Fruit fly (Drosophila melanogaster): ENCODE data around the gene CG9147.

Gene CG9147

dm6 chr2L:6080329-6080728 is 14.5 kb downstream of the CG9147 start:
- TF ChIP-seq cnc (optimal IDR thresholded peaks at IDR 0.05) (no peak), tj (GFP tag; optimal IDR thresholded peaks at IDR 0.05) (peak; percentile 21), bab1 (GFP tag; optimal IDR thresholded peaks at IDR 0.05) (no peak), CG5204 (GFP tag; optimal IDR thresholded peaks at IDR 0.05) (peak; percentile 8), kay (GFP tag; ENCODE audit: borderline replicate concordance) (peak; percentile 85), Hr96 (GFP tag; optimal IDR thresholded peaks at IDR 0.05) (peak; percentile 63), CG1620 (GFP tag; optimal IDR thresholded peaks at IDR 0.05) (peak; percentile 56), CG12768 (GFP tag; optimal IDR thresholded peaks at IDR 0.05) (peak; percentile 87), CG11617 (GFP tag; optimal IDR thresholded peaks at IDR 0.05) (peak; percentile 22), cic (GFP tag; optimal IDR thresholded peaks at IDR 0.05) (peak; percentile 97), Clk (GFP tag; optimal IDR thresholded peaks at IDR 0.05) (peak; percentile 74), CG33017 (tag; optimal IDR thresholded peaks at IDR 0.05) (peak; percentile 39), Mnt (GFP tag; optimal IDR thresholded peaks at IDR 0.05) (peak; percentile 67), CG14711 (tag; optimal IDR thresholded peaks at IDR 0.05) (peak; percentile 8), CG7101 (tag; optimal IDR thresholded peaks at IDR 0.05) (peak; percentile 62), CG7045 (GFP tag; optimal IDR thresholded peaks at IDR 0.05) (peak; percentile 74), Crg-1 (GFP tag; optimal IDR thresholded peaks at IDR 0.05) (peak; percentile 52), toe (GFP tag; optimal IDR thresholded peaks at IDR 0.05) (peak; percentile 70), ovo (GFP tag; optimal IDR thresholded peaks at IDR 0.05) (peak; percentile 69), pad (GFP tag; optimal IDR thresholded peaks at IDR 0.05) (peak; percentile 46)

dm6 chr2L:6081134-6081832 is 15.5 kb downstream of the CG9147 start:
- peak; percentile 11 for TF ChIP-seq CG11617 (GFP tag; optimal IDR thresholded peaks at IDR 0.05)
- TF ChIP-seq kay (GFP tag; ENCODE audit: borderline replicate concordance) = peak; percentile 81
- no peak for TF ChIP-seq CG5204 (GFP tag; optimal IDR thresholded peaks at IDR 0.05)
- TF ChIP-seq Clk (GFP tag; optimal IDR thresholded peaks at IDR 0.05) = peak; percentile 22
- no peak for TF ChIP-seq bab1 (GFP tag; optimal IDR thresholded peaks at IDR 0.05)
- TF ChIP-seq cic (GFP tag; optimal IDR thresholded peaks at IDR 0.05) = peak; percentile 89
- peak; percentile 67 for TF ChIP-seq CG12768 (GFP tag; optimal IDR thresholded peaks at IDR 0.05)
- TF ChIP-seq tj (GFP tag; optimal IDR thresholded peaks at IDR 0.05) = peak; percentile 70
- TF ChIP-seq Mnt (GFP tag; optimal IDR thresholded peaks at IDR 0.05) = peak; percentile 54
- TF ChIP-seq Crg-1 (GFP tag; optimal IDR thresholded peaks at IDR 0.05) = no peak
- peak; percentile 34 for TF ChIP-seq Hr96 (GFP tag; optimal IDR thresholded peaks at IDR 0.05)
- TF ChIP-seq CG7045 (GFP tag; optimal IDR thresholded peaks at IDR 0.05) = no peak
- TF ChIP-seq CG33017 (tag; optimal IDR thresholded peaks at IDR 0.05) = no peak
- peak; percentile 29 for TF ChIP-seq toe (GFP tag; optimal IDR thresholded peaks at IDR 0.05)
- no peak for TF ChIP-seq cnc (optimal IDR thresholded peaks at IDR 0.05)
- TF ChIP-seq CG1620 (GFP tag; optimal IDR thresholded peaks at IDR 0.05) = peak; percentile 17
- no peak for TF ChIP-seq CG14711 (tag; optimal IDR thresholded peaks at IDR 0.05)
- peak; percentile 42 for TF ChIP-seq CG7101 (tag; optimal IDR thresholded peaks at IDR 0.05)
- no peak for TF ChIP-seq ovo (GFP tag; optimal IDR thresholded peaks at IDR 0.05)
- peak; percentile 37 for TF ChIP-seq pad (GFP tag; optimal IDR thresholded peaks at IDR 0.05)

dm6 chr2L:6082157-6082645 is 16.4 kb downstream of the CG9147 start, which contains the start of gene Kr-h1:
Gene Kr-h1, plus strand, starts transcription at chr2L:6082603.
- TF ChIP-seq bab1 (GFP tag; optimal IDR thresholded peaks at IDR 0.05) (no peak), tj (GFP tag; optimal IDR thresholded peaks at IDR 0.05) (peak; percentile 78), kay (GFP tag; ENCODE audit: borderline replicate concordance) (no peak), toe (GFP tag; optimal IDR thresholded peaks at IDR 0.05) (no peak), Mnt (GFP tag; optimal IDR thresholded peaks at IDR 0.05) (peak; percentile 6), CG1620 (GFP tag; optimal IDR thresholded peaks at IDR 0.05) (no peak), CG14711 (tag; optimal IDR thresholded peaks at IDR 0.05) (peak; percentile 21), Crg-1 (GFP tag; optimal IDR thresholded peaks at IDR 0.05) (no peak), Clk (GFP tag; optimal IDR thresholded peaks at IDR 0.05) (no peak), cnc (optimal IDR thresholded peaks at IDR 0.05) (peak; percentile 64 to 95), cic (GFP tag; optimal IDR thresholded peaks at IDR 0.05) (peak; percentile 90), CG7101 (tag; optimal IDR thresholded peaks at IDR 0.05) (peak; percentile 5), CG33017 (tag; optimal IDR thresholded peaks at IDR 0.05) (peak; percentile 50), Hr96 (GFP tag; optimal IDR thresholded peaks at IDR 0.05) (no peak), CG12768 (GFP tag; optimal IDR thresholded peaks at IDR 0.05) (peak; percentile 67), pad (GFP tag; optimal IDR thresholded peaks at IDR 0.05) (no peak), CG7045 (GFP tag; optimal IDR thresholded peaks at IDR 0.05) (no peak)

dm6 chr2L:6082936-6083627 is 17.3 kb downstream of the CG9147 start:
- peak; percentile 97 for TF ChIP-seq ovo (GFP tag; optimal IDR thresholded peaks at IDR 0.05)
- peak; percentile 74 for TF ChIP-seq CG33017 (tag; optimal IDR thresholded peaks at IDR 0.05)
- peak; percentile 90 for TF ChIP-seq CG12768 (GFP tag; optimal IDR thresholded peaks at IDR 0.05)
- peak; percentile 65 for TF ChIP-seq tj (GFP tag; optimal IDR thresholded peaks at IDR 0.05)
- TF ChIP-seq CG5204 (GFP tag; optimal IDR thresholded peaks at IDR 0.05) = no peak
- TF ChIP-seq CG1620 (GFP tag; optimal IDR thresholded peaks at IDR 0.05) = no peak
- TF ChIP-seq cnc (optimal IDR thresholded peaks at IDR 0.05) = peak in 1 of 2 experiments; percentile 2
- peak; percentile 99 for TF ChIP-seq kay (GFP tag; ENCODE audit: borderline replicate concordance)
- no peak for TF ChIP-seq toe (GFP tag; optimal IDR thresholded peaks at IDR 0.05)
- TF ChIP-seq pad (GFP tag; optimal IDR thresholded peaks at IDR 0.05) = no peak
- TF ChIP-seq Mnt (GFP tag; optimal IDR thresholded peaks at IDR 0.05) = peak; percentile 69
- TF ChIP-seq CG14711 (tag; optimal IDR thresholded peaks at IDR 0.05) = no peak
- TF ChIP-seq bab1 (GFP tag; optimal IDR thresholded peaks at IDR 0.05) = no peak
- TF ChIP-seq Crg-1 (GFP tag; optimal IDR thresholded peaks at IDR 0.05) = no peak
- TF ChIP-seq CG7045 (GFP tag; optimal IDR thresholded peaks at IDR 0.05) = peak; percentile 8
- peak; percentile 96 for TF ChIP-seq cic (GFP tag; optimal IDR thresholded peaks at IDR 0.05)
- no peak for TF ChIP-seq Clk (GFP tag; optimal IDR thresholded peaks at IDR 0.05)
- peak; percentile 4 for TF ChIP-seq CG11617 (GFP tag; optimal IDR thresholded peaks at IDR 0.05)
- peak; percentile 44 for TF ChIP-seq Hr96 (GFP tag; optimal IDR thresholded peaks at IDR 0.05)
- peak; percentile 18 for TF ChIP-seq CG7101 (tag; optimal IDR thresholded peaks at IDR 0.05)
